Fruit fly (Drosophila melanogaster) whole organism, adult: Measurements from ENCODE around the gene Mlp84B.

Experiments used
- CG14711 ChIP-seq: fragments of 200-800 bp; sonication (Bioruptor generic); optimal IDR thresholded peaks from 2 replicates; lab custom pipeline; 2018; ENCODE audit warnings: missing biosample characterization, mild to moderate bottlenecking, missing genetic modification characterization, moderate library complexity
- Crg-1 ChIP-seq: fragments of 200-800 bp; sonication (Bioruptor generic); optimal IDR thresholded peaks from 2 replicates; lab custom pipeline; 2016; ENCODE audit warnings: missing biosample characterization, missing genetic modification characterization

dm6 chr3R:7138058-7138457 lies 20.5 kb upstream of the Mlp84B start:
- no peak for TF ChIP-seq CG14711
- no peak for TF ChIP-seq Crg-1 (GFP tag; lab: Kevin White, UChicago)
